Fruit fly (Drosophila melanogaster): Measurements from ENCODE around the gene CG4025.

The CG4025 gene

DNA sequence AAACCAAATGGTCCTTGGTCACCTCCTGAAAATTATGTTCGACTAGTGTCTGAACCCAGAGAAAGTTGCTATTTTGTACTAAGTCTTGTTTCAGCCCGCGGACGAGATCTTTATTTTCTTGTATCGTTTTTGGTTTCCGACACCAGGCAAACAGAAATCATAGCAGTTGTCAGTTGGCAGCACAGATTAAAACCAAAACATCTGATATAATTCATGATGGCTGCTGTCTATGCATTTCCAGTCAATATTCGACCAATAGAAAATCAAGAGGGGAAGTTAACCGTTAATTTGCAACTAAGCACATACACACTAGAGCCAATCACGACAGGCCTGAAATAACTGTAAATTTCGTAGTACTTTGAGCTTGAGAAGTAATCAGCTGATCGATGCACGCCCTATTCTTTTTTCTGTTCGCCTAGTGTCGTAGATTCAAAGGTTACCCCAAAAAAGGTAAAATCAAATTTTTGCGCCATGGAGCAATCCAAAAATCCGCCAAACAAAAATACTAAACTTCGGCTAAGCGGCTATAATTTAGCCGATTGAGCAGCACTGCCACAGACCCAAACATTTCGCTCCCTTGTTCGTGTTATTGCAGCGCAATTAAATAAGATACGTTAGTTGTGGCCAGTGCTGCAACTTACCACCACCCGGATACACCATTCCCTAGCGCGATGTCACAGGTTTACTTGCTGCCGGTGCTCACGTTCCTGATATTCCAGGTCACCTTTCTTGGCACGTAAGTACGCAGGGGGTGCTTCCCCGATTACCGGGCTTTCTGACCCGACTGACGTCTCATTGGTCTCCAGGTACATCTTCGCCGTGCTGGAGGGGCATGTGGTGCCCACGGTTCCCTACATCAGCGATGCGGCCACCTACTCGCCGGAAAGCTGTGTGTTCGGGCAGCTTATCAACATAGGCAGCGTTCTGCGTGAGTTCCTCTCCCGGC, at the start of gene CG4025:
TSS of gene CG4025 (plus strand) at position 555 of the 946 bp plus-strand sequence.
- peak; percentile 56 for TF ChIP-seq ovo (GFP tag; optimal IDR thresholded peaks at IDR 0.05)
- peak; percentile 10 for TF ChIP-seq Mnt (GFP tag; optimal IDR thresholded peaks at IDR 0.05)
- no peak for TF ChIP-seq toe (GFP tag; optimal IDR thresholded peaks at IDR 0.05)
- TF ChIP-seq pad (GFP tag; optimal IDR thresholded peaks at IDR 0.05) = peak; percentile 99

DNA sequence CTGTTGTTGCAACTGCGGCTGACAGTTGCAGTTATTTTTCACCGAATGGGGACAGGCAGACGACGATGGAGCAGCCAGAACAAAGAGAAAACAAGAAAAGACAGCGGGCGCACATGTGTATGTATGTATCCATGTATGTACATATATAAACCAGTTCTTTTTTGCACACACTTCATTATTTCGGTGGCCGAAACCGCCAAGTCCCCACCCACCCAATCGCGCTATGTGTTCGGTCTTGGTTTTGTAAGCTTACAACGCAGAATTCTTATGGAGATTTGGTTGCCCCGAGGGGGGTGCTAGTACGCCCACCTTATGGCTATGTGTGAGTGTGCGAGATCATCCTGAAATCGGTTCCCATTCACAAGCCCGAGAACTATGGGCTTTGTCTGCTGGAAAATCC, 45.5 kb upstream of the CG4025 start:
- peak; percentile 92 for TF ChIP-seq tj (GFP tag; optimal IDR thresholded peaks at IDR 0.05)
- no peak for TF ChIP-seq CG33017 (tag; optimal IDR thresholded peaks at IDR 0.05)

dm6 chrX:2032160-2032801, 44.5 kb upstream of the CG4025 start:
- TF ChIP-seq Crg-1 (GFP tag; optimal IDR thresholded peaks at IDR 0.05) = no peak
- no peak for TF ChIP-seq pad (GFP tag; optimal IDR thresholded peaks at IDR 0.05)
- no peak for TF ChIP-seq CG11617 (GFP tag; optimal IDR thresholded peaks at IDR 0.05)
- no peak for TF ChIP-seq CG1620 (GFP tag; optimal IDR thresholded peaks at IDR 0.05)
- no peak for TF ChIP-seq kay (GFP tag; ENCODE audit: borderline replicate concordance)
- TF ChIP-seq CG7045 (GFP tag; optimal IDR thresholded peaks at IDR 0.05) = no peak
- TF ChIP-seq CG33017 (tag; optimal IDR thresholded peaks at IDR 0.05) = no peak

- TF ChIP-seq toe (GFP tag; optimal IDR thresholded peaks at IDR 0.05) (no peak), CG14711 (tag; optimal IDR thresholded peaks at IDR 0.05) (peak; percentile 66), pad (GFP tag; optimal IDR thresholded peaks at IDR 0.05) (peak; percentile 35), CG12768 (GFP tag; optimal IDR thresholded peaks at IDR 0.05) (no peak), kay (GFP tag; ENCODE audit: borderline replicate concordance) (no peak), CG33017 (tag; optimal IDR thresholded peaks at IDR 0.05) (no peak), CG7101 (tag; optimal IDR thresholded peaks at IDR 0.05) (no peak), cnc (optimal IDR thresholded peaks at IDR 0.05) (no peak), CG11617 (GFP tag; optimal IDR thresholded peaks at IDR 0.05) (no peak), tj (GFP tag; optimal IDR thresholded peaks at IDR 0.05) (peak; percentile 25), bab1 (GFP tag; optimal IDR thresholded peaks at IDR 0.05) (no peak), Hr96 (GFP tag; optimal IDR thresholded peaks at IDR 0.05) (no peak), Mnt (GFP tag; optimal IDR thresholded peaks at IDR 0.05) (no peak), cic (GFP tag; optimal IDR thresholded peaks at IDR 0.05) (no peak), Clk (GFP tag; optimal IDR thresholded peaks at IDR 0.05) (no peak), CG7045 (GFP tag; optimal IDR thresholded peaks at IDR 0.05) (no peak), CG1620 (GFP tag; optimal IDR thresholded peaks at IDR 0.05) (no peak), ovo (GFP tag; optimal IDR thresholded peaks at IDR 0.05) (no peak), Crg-1 (GFP tag; optimal IDR thresholded peaks at IDR 0.05) (no peak), CG5204 (GFP tag; optimal IDR thresholded peaks at IDR 0.05) (no peak)
These were observed 43.8 kb upstream of the CG4025 start for dm6 chrX:2032821-2033436.

dm6 chrX:2036383-2036782, 40.4 kb upstream of the CG4025 start:
- TF ChIP-seq kay (GFP tag; ENCODE audit: borderline replicate concordance) (no peak), CG11617 (GFP tag; optimal IDR thresholded peaks at IDR 0.05) (no peak), bab1 (GFP tag; optimal IDR thresholded peaks at IDR 0.05) (no peak), ovo (GFP tag; optimal IDR thresholded peaks at IDR 0.05) (no peak), tj (GFP tag; optimal IDR thresholded peaks at IDR 0.05) (no peak), toe (GFP tag; optimal IDR thresholded peaks at IDR 0.05) (no peak), CG7101 (tag; optimal IDR thresholded peaks at IDR 0.05) (no peak), Clk (GFP tag; optimal IDR thresholded peaks at IDR 0.05) (no peak), cnc (optimal IDR thresholded peaks at IDR 0.05) (no peak), pad (GFP tag; optimal IDR thresholded peaks at IDR 0.05) (no peak)

dm6 chrX:2036800-2037488, 39.8 kb upstream of the CG4025 start:
- TF ChIP-seq ovo (GFP tag; optimal IDR thresholded peaks at IDR 0.05) (no peak), CG7045 (GFP tag; optimal IDR thresholded peaks at IDR 0.05) (no peak), CG1620 (GFP tag; optimal IDR thresholded peaks at IDR 0.05) (no peak), Mnt (GFP tag; optimal IDR thresholded peaks at IDR 0.05) (no peak), pad (GFP tag; optimal IDR thresholded peaks at IDR 0.05) (no peak), Clk (GFP tag; optimal IDR thresholded peaks at IDR 0.05) (no peak)
